Worm (Caenorhabditis elegans): ENCODE results near the gene unc-98.

The unc-98 gene

ce11 chrX:7569685-7570518 lies 3.5 kb downstream of the unc-98 start, which contains the start of gene apy-1 (continued):
- TF ChIP-seq lin-35 (GFP tag; optimal IDR thresholded peaks at IDR 0.05): peak in 1 of 2 experiments; percentile 48
- TF ChIP-seq jun-1 (tag; optimal IDR thresholded peaks at IDR 0.05): no peak
- no peak for TF ChIP-seq pag-3 (tag; optimal IDR thresholded peaks at IDR 0.05; ENCODE audit: borderline replicate concordance, insufficient read depth)
- TF ChIP-seq nhr-77 (tag; optimal IDR thresholded peaks at IDR 0.05): no peak
- TF ChIP-seq nhr-76 (tag; optimal IDR thresholded peaks at IDR 0.05): no peak
- peak; percentile 20 for TF ChIP-seq nhr-90 (tag; optimal IDR thresholded peaks at IDR 0.05; ENCODE audit: poor library complexity)
- peak in 2 of 3 experiments; percentile 2 to 3 for TF ChIP-seq ceh-82 (tag; optimal IDR thresholded peaks at IDR 0.05)
- peak in 1 of 2 experiments; percentile 71 for TF ChIP-seq ztf-11 (tag; optimal IDR thresholded peaks at IDR 0.05)
- 0 out of 2 replicates have a peak, but pooled peaks have one; percentile 18 for TF ChIP-seq ceh-88 (GFP tag; IDR thresholded peaks at IDR 0.05)
- TF ChIP-seq efl-3 (GFP tag; optimal IDR thresholded peaks at IDR 0.05): no peak
- peak; percentile 23 for TF ChIP-seq snu-23 (GFP tag; optimal IDR thresholded peaks at IDR 0.05)
- peak; percentile 63 for TF ChIP-seq xbp-1 (tag; optimal IDR thresholded peaks at IDR 0.05)
- no peak for TF ChIP-seq hpl-2 (GFP tag; optimal IDR thresholded peaks at IDR 0.05)
- TF ChIP-seq nhr-71 (tag; optimal IDR thresholded peaks at IDR 0.05): peak; percentile 50
- TF ChIP-seq nhr-84 (tag; optimal IDR thresholded peaks at IDR 0.05): no peak
- TF ChIP-seq nhr-28 (tag; optimal IDR thresholded peaks at IDR 0.05): no peak
- no peak for TF ChIP-seq pqm-1 (tag; optimal IDR thresholded peaks at IDR 0.05)
- no peak for TF ChIP-seq aha-1 (tag; optimal IDR thresholded peaks at IDR 0.05)
- TF ChIP-seq nhr-19 (GFP tag; conservative IDR thresholded peaks at IDR 0.05): peak; percentile 13; the same call in 1 of the 2 replicates
- TF ChIP-seq egl-27 (tag; optimal IDR thresholded peaks at IDR 0.05): no peak
- TF ChIP-seq lsy-2 (tag; optimal IDR thresholded peaks at IDR 0.05): peak; percentile 31 to 34
- TF ChIP-seq elt-3 (tag; optimal IDR thresholded peaks at IDR 0.05): no peak
- TF ChIP-seq snpc-4 (tag; optimal IDR thresholded peaks at IDR 0.05): no peak
- peak; percentile 61 for TF ChIP-seq lir-3 (tag; optimal IDR thresholded peaks at IDR 0.05; ENCODE audit: poor library complexity)
- TF ChIP-seq nhr-47 (tag; optimal IDR thresholded peaks at IDR 0.05): peak; percentile 69
- TF ChIP-seq unc-86 (tag; optimal IDR thresholded peaks at IDR 0.05): peak; percentile 37
- TF ChIP-seq fos-1 (tag; optimal IDR thresholded peaks at IDR 0.05): no peak
- TF ChIP-seq swsn-7 (tag; optimal IDR thresholded peaks at IDR 0.05): peak; percentile 51
- no peak for TF ChIP-seq nhr-12 (tag; optimal IDR thresholded peaks at IDR 0.05)
- no peak for TF ChIP-seq hlh-17 (GFP tag; optimal IDR thresholded peaks at IDR 0.05; ENCODE audit: borderline replicate concordance)
- no peak for TF ChIP-seq ces-1 (GFP tag; optimal IDR thresholded peaks at IDR 0.05)
- no peak for TF ChIP-seq unc-62 (GFP tag; optimal IDR thresholded peaks at IDR 0.05)
- TF ChIP-seq vab-15 (tag; optimal IDR thresholded peaks at IDR 0.05): no peak
- no peak for TF ChIP-seq grh-1 (GFP tag; IDR thresholded peaks at IDR 0.05)
- TF ChIP-seq fkh-10 (GFP tag; optimal IDR thresholded peaks at IDR 0.05): no peak
- no peak for TF ChIP-seq pax-3 (tag; optimal IDR thresholded peaks at IDR 0.05)
- peak; percentile 29 for TF ChIP-seq hlh-4 (tag; optimal IDR thresholded peaks at IDR 0.05)
- TF ChIP-seq aly-2 (tag; optimal IDR thresholded peaks at IDR 0.05): no peak
- TF ChIP-seq unc-30 (tag; optimal IDR thresholded peaks at IDR 0.05): no peak
- TF ChIP-seq dpl-1 (GFP tag; optimal IDR thresholded peaks at IDR 0.05): no peak
- peak; percentile 62 for TF ChIP-seq sox-4 (tag; optimal IDR thresholded peaks at IDR 0.05)
- no peak for TF ChIP-seq sup-37 (GFP tag; optimal IDR thresholded peaks at IDR 0.05)
- no peak for TF ChIP-seq nhr-11 (tag; optimal IDR thresholded peaks at IDR 0.05)

All from whole organism, L1 larva.